Fruit fly (Drosophila melanogaster) whole organism, prepupa: ENCODE results near the gene kon.

Experiments used
- Blimp-1 ChIP-seq: fragments of 200-800 bp; sonication (Bioruptor generic); optimal IDR thresholded peaks from 3 replicates; lab custom pipeline; 2017; ENCODE audit warnings: missing biosample characterization, missing genetic modification characterization, mild to moderate bottlenecking, moderate library complexity, missing genetic modification reagents
- CG10631 ChIP-seq: fragments of 200-800 bp; sonication (Bioruptor generic); optimal IDR thresholded peaks from 2 replicates; lab custom pipeline; 2016; ENCODE audit warnings: missing biosample characterization, missing genetic modification characterization
- CG10669 ChIP-seq: fragments of 200-800 bp; sonication (Bioruptor generic); optimal IDR thresholded peaks from 3 replicates; lab custom pipeline; 2018; ENCODE audit warnings: missing biosample characterization, mild to moderate bottlenecking, missing genetic modification characterization, moderate library complexity
- CG11902 ChIP-seq: fragments of 200-800 bp; sonication (Bioruptor generic); optimal IDR thresholded peaks from 3 replicates; lab custom pipeline; 2016; ENCODE audit warnings: missing biosample characterization, missing genetic modification characterization
- CG1621 ChIP-seq: fragments of 200-800 bp; sonication (Bioruptor generic); optimal IDR thresholded peaks from 3 replicates; lab custom pipeline; 2018; ENCODE audit warnings: missing biosample characterization, mild to moderate bottlenecking, missing genetic modification characterization
- CG3032 ChIP-seq: fragments of 200-800 bp; optimal IDR thresholded peaks from 2 replicates; lab custom pipeline; 2019; ENCODE audit warnings: missing biosample characterization, mild to moderate bottlenecking, missing genetic modification characterization, moderate library complexity
- CG31627 ChIP-seq: fragments of 200-800 bp; sonication (Bioruptor generic); optimal IDR thresholded peaks from 3 replicates; lab custom pipeline; 2016; ENCODE audit warnings: missing biosample characterization, missing genetic modification characterization
- CG32006 ChIP-seq: fragments of 200-800 bp; sonication (Bioruptor generic); optimal IDR thresholded peaks from 3 replicates; lab custom pipeline; 2017; ENCODE audit warnings: missing biosample characterization, mild to moderate bottlenecking, missing genetic modification characterization
- CG34406 ChIP-seq: fragments of 200-800 bp; sonication (Bioruptor generic); optimal IDR thresholded peaks from 3 replicates; lab custom pipeline; 2016; ENCODE audit warnings: missing biosample characterization, missing genetic modification characterization
- CG3919 ChIP-seq: fragments of 200-800 bp; sonication (Bioruptor generic); optimal IDR thresholded peaks from 3 replicates; lab custom pipeline; 2016; ENCODE audit warnings: missing biosample characterization, missing genetic modification characterization
- CG4318 ChIP-seq: fragments of 200-800 bp; sonication (Bioruptor generic); optimal IDR thresholded peaks from 3 replicates; lab custom pipeline; 2017; ENCODE audit warnings: missing biosample characterization, mild to moderate bottlenecking, missing genetic modification characterization
- CG6808 ChIP-seq: fragments of 200-800 bp; sonication (Bioruptor generic); optimal IDR thresholded peaks from 3 replicates; lab custom pipeline; 2017; ENCODE audit warnings: missing biosample characterization, missing genetic modification characterization, mild to moderate bottlenecking, moderate library complexity, missing genetic modification reagents
- CG7368 ChIP-seq: fragments of 200-800 bp; sonication (Bioruptor generic); optimal IDR thresholded peaks from 3 replicates; lab custom pipeline; 2016; ENCODE audit warnings: missing biosample characterization, missing genetic modification characterization
- CG8119 ChIP-seq: fragments of 200-800 bp; sonication (Bioruptor generic); IDR thresholded peaks from 3 replicates; pipeline ENCODE4 v1.3.6; 2022; ENCODE audit warnings: missing biosample characterization, missing genetic modification characterization
- CG8319 ChIP-seq: fragments of 200-800 bp; sonication (Bioruptor generic); optimal IDR thresholded peaks from 3 replicates; lab custom pipeline; 2016; ENCODE audit warnings: missing biosample characterization, missing genetic modification characterization
- CG8632 ChIP-seq: fragments of 200-800 bp; sonication (Bioruptor generic); optimal IDR thresholded peaks from 3 replicates; lab custom pipeline; 2016; ENCODE audit warnings: missing biosample characterization, missing genetic modification characterization
- CG9139 ChIP-seq: fragments of 200-800 bp; sonication (Bioruptor generic); optimal IDR thresholded peaks from 3 replicates; lab custom pipeline; 2017; ENCODE audit warnings: missing biosample characterization, mild to moderate bottlenecking, missing genetic modification characterization
- Eip78C ChIP-seq: fragments of 200-800 bp; sonication (Bioruptor generic); peaks from one replicate; lab custom pipeline; 2016; ENCODE audit warnings: missing biosample characterization, missing genetic modification characterization
- Eip93F ChIP-seq: fragments of 200-800 bp; sonication (Bioruptor generic); optimal IDR thresholded peaks from 2 replicates; lab custom pipeline; 2016; ENCODE audit warnings: missing biosample characterization, mild to moderate bottlenecking, missing genetic modification characterization
- Ets21C ChIP-seq: fragments of 200-800 bp; sonication (Bioruptor generic); optimal IDR thresholded peaks from 3 replicates; lab custom pipeline; 2016; ENCODE audit warnings: missing biosample characterization, missing genetic modification characterization
- Hr4 ChIP-seq: fragments of 200-800 bp; sonication (Bioruptor generic); optimal IDR thresholded peaks from 3 replicates; lab custom pipeline; 2016; ENCODE audit warnings: missing biosample characterization, missing genetic modification characterization
- Lpt ChIP-seq: fragments of 200-800 bp; sonication (Bioruptor generic); optimal IDR thresholded peaks from 3 replicates; lab custom pipeline; 2016; ENCODE audit warnings: missing biosample characterization, missing genetic modification characterization
- Met ChIP-seq: fragments of 200-800 bp; sonication (Bioruptor generic); optimal IDR thresholded peaks from 3 replicates; lab custom pipeline; 2016; ENCODE audit warnings: missing biosample characterization, missing genetic modification characterization
- Smox ChIP-seq: fragments of 200-800 bp; sonication (Bioruptor generic); optimal IDR thresholded peaks from 3 replicates; lab custom pipeline; 2016; ENCODE audit warnings: missing biosample characterization, missing genetic modification characterization
- Sox102F ChIP-seq: fragments of 200-800 bp; sonication (Bioruptor generic); optimal IDR thresholded peaks from 2 replicates; lab custom pipeline; 2016; ENCODE audit warnings: missing biosample characterization, mild to moderate bottlenecking, missing genetic modification characterization
- Sox14 ChIP-seq: fragments of 200-800 bp; sonication (Bioruptor generic); optimal IDR thresholded peaks from 3 replicates; lab custom pipeline; 2016; ENCODE audit warnings: missing biosample characterization, missing genetic modification characterization
- Sox15 ChIP-seq: fragments of 200-800 bp; sonication (Bioruptor generic); optimal IDR thresholded peaks from 3 replicates; lab custom pipeline; 2016; ENCODE audit warnings: missing biosample characterization, missing genetic modification characterization
- achi ChIP-seq: fragments of 200-800 bp; sonication (Bioruptor generic); optimal IDR thresholded peaks from 3 replicates; lab custom pipeline; 2016; ENCODE audit warnings: missing biosample characterization, missing genetic modification characterization
- acj6 ChIP-seq: fragments of 200-800 bp; sonication (Bioruptor generic); optimal IDR thresholded peaks from 3 replicates; lab custom pipeline; 2016; ENCODE audit warnings: missing biosample characterization, missing genetic modification characterization
- dac ChIP-seq: fragments of 200-800 bp; sonication (Bioruptor generic); optimal IDR thresholded peaks from 2 replicates; lab custom pipeline; 2017; ENCODE audit warnings: missing biosample characterization, mild to moderate bottlenecking, missing genetic modification characterization
- dsx ChIP-seq: fragments of 200-800 bp; optimal IDR thresholded peaks from 3 replicates; lab custom pipeline; 2019; ENCODE audit warnings: missing biosample characterization, mild to moderate bottlenecking, missing genetic modification characterization, moderate library complexity; ENCODE audit not compliant: poor library complexity, severe bottlenecking
- eg ChIP-seq: fragments of 200-800 bp; sonication (Bioruptor generic); IDR thresholded peaks from 3 replicates; pipeline ENCODE4 v1.3.6; 2022; ENCODE audit warnings: missing biosample characterization, missing genetic modification characterization
- esn ChIP-seq: fragments of 200-800 bp; sonication (Bioruptor generic); optimal IDR thresholded peaks from 2 replicates; lab custom pipeline; 2016; ENCODE audit warnings: missing biosample characterization, mild to moderate bottlenecking, missing genetic modification characterization, moderate library complexity
- fd59A ChIP-seq: fragments of 200-800 bp; sonication (Bioruptor generic); optimal IDR thresholded peaks from 2 replicates; lab custom pipeline; 2017; ENCODE audit warnings: missing biosample characterization, mild to moderate bottlenecking, missing genetic modification characterization, missing genetic modification reagents
- fd85E ChIP-seq: fragments of 200-800 bp; sonication (Bioruptor generic); optimal IDR thresholded peaks from 3 replicates; lab custom pipeline; 2016; ENCODE audit warnings: missing biosample characterization, missing genetic modification characterization
- fkh ChIP-seq: fragments of 200-800 bp; sonication (Bioruptor generic); optimal IDR thresholded peaks from 3 replicates; lab custom pipeline; 2017; ENCODE audit warnings: missing biosample characterization, mild to moderate bottlenecking, missing genetic modification characterization, moderate library complexity
- lz ChIP-seq: fragments of 200-800 bp; sonication (Bioruptor generic); optimal IDR thresholded peaks from 3 replicates; lab custom pipeline; 2016; ENCODE audit warnings: missing biosample characterization, missing genetic modification characterization
- spab ChIP-seq: fragments of 200-800 bp; sonication (Bioruptor generic); optimal IDR thresholded peaks from 2 replicates; lab custom pipeline; 2017; ENCODE audit warnings: missing biosample characterization, mild to moderate bottlenecking, missing genetic modification characterization, missing genetic modification reagents
- ss ChIP-seq, 2 experiments: fragments of 200-800 bp; sonication (Bioruptor generic); optimal IDR thresholded peaks; 2 replicates in 1 of 2; 3 replicates in 1 of 2; lab custom pipeline; 2017 to 2018; ENCODE audit warnings: mild to moderate bottlenecking in 2 of 2, missing biosample characterization in 2 of 2, missing genetic modification characterization in 2 of 2, moderate library complexity in 1 of 2
- svp ChIP-seq: fragments of 200-800 bp; sonication (Bioruptor generic); peaks from one replicate; lab custom pipeline; 2016; ENCODE audit warnings: missing biosample characterization, missing genetic modification characterization
- vri ChIP-seq: fragments of 200-800 bp; sonication (Bioruptor generic); optimal IDR thresholded peaks from 3 replicates; lab custom pipeline; 2016; ENCODE audit warnings: missing biosample characterization, mild to moderate bottlenecking, missing genetic modification characterization

Gene kon

dm6 chr2L:18477455-18477854 is 26.3 kb downstream of the kon start (continued):
- TF ChIP-seq esn (GFP tag; lab: Kevin White, UChicago) (peak; percentile 83), CG10669 (GFP tag; lab: Kevin White, UChicago) (peak; percentile 88), CG1621 (tag; lab: Kevin White, UChicago) (peak; percentile 83), dac (GFP tag; lab: Kevin White, UChicago) (no peak), CG8632 (GFP tag; lab: Kevin White, UChicago) (peak; percentile 87), svp (GFP tag; lab: Kevin White, UChicago) (peak; percentile 89), CG8119 (peak; percentile 78), CG3919 (GFP tag; lab: Kevin White, UChicago) (peak; percentile 91), achi (GFP tag; lab: Kevin White, UChicago) (peak; percentile 84), CG34406 (GFP tag; lab: Kevin White, UChicago) (peak; percentile 90), Ets21C (GFP tag; lab: Kevin White, UChicago) (no peak), fd59A (GFP tag; lab: Kevin White, UChicago) (peak; percentile 81), Eip78C (GFP tag; lab: Kevin White, UChicago) (peak; percentile 96), Blimp-1 (GFP tag; lab: Kevin White, UChicago) (peak; percentile 40), CG4318 (GFP tag; lab: Kevin White, UChicago) (peak; percentile 27), CG8319 (GFP tag; lab: Kevin White, UChicago) (peak; percentile 72), CG9139 (peak; percentile 93)
- TF ChIP-seq, all 60 proteins: peak for 55

- TF ChIP-seq spab (GFP tag; lab: Kevin White, UChicago): no peak
- TF ChIP-seq Eip93F (GFP tag; lab: Kevin White, UChicago): no peak
- TF ChIP-seq Lpt (GFP tag; lab: Kevin White, UChicago): no peak
- peak; percentile 42 for TF ChIP-seq CG6808 (GFP tag; lab: Kevin White, UChicago)
- no peak for TF ChIP-seq fd85E (GFP tag; lab: Kevin White, UChicago)
- no peak for TF ChIP-seq CG7368
- TF ChIP-seq svp (GFP tag; lab: Kevin White, UChicago): peak; percentile 55
- TF ChIP-seq eg (GFP tag; lab: Robert Waterston, UW): 0 out of 3 replicates have a peak, but pooled peaks have one; percentile 8
- no peak for TF ChIP-seq Sox14 (GFP tag; lab: Kevin White, UChicago)
- TF ChIP-seq ss (GFP tag; optimal IDR thresholded peaks at IDR 0.05; lab: Kevin White, UChicago): peak; percentile 2 to 27
- TF ChIP-seq CG10669 (GFP tag; lab: Kevin White, UChicago): no peak
- TF ChIP-seq Sox102F (GFP tag; lab: Kevin White, UChicago): peak; percentile 21
- TF ChIP-seq Smox (GFP tag; lab: Kevin White, UChicago): no peak
- TF ChIP-seq CG9139: no peak
- TF ChIP-seq achi (GFP tag; lab: Kevin White, UChicago): no peak
- TF ChIP-seq Sox15 (GFP tag; lab: Kevin White, UChicago): no peak
- TF ChIP-seq lz (GFP tag; lab: Kevin White, UChicago): no peak
- TF ChIP-seq CG10631: no peak
- no peak for TF ChIP-seq CG8119
- no peak for TF ChIP-seq CG11902 (GFP tag; lab: Kevin White, UChicago)
- TF ChIP-seq vri (GFP tag; lab: Kevin White, UChicago): peak; percentile 40
- peak; percentile 43 for TF ChIP-seq dsx (GFP tag; lab: Kevin White, UChicago)
- TF ChIP-seq Met (GFP tag; lab: Kevin White, UChicago): no peak
- TF ChIP-seq Hr4 (GFP tag; lab: Kevin White, UChicago): no peak
- TF ChIP-seq CG3032 (tag; lab: Kevin White, UChicago): no peak
- no peak for TF ChIP-seq fkh (GFP tag; lab: Kevin White, UChicago)
- TF ChIP-seq fd59A (GFP tag; lab: Kevin White, UChicago): no peak
- no peak for TF ChIP-seq esn (GFP tag; lab: Kevin White, UChicago)
- no peak for TF ChIP-seq acj6 (GFP tag; lab: Kevin White, UChicago)
- no peak for TF ChIP-seq CG32006
- peak; percentile 56 for TF ChIP-seq Eip78C (GFP tag; lab: Kevin White, UChicago)
- TF ChIP-seq CG31627 (GFP tag; lab: Kevin White, UChicago): no peak
Observed at dm6 chr2L:18469544-18470109, 34.2 kb downstream of the kon start.
